Worm (Caenorhabditis elegans) whole organism, early embryonic: ENCODE measurements around the gene pde-2.

Experiments used
- B0310.2 ChIP-seq: sonication (generic microtip); optimal IDR thresholded peaks from 2 replicates; lab custom pipeline; 2016; ENCODE audit warnings: mild to moderate bottlenecking, missing genetic modification characterization, missing compliant biosample characterization
- F13C5.2 ChIP-seq: sonication (generic microtip); optimal IDR thresholded peaks from 2 replicates; lab custom pipeline; 2017; ENCODE audit warnings: mild to moderate bottlenecking, missing genetic modification characterization, inconsistent platforms, missing compliant biosample characterization
- ama-1 ChIP-seq: fragments of 150-350 bp; optimal IDR thresholded peaks from 2 replicates; lab custom pipeline; 2014
- ceh-13 ChIP-seq: fragments of 200-800 bp; sonication (Bioruptor generic); optimal IDR thresholded peaks from 2 replicates; lab custom pipeline; 2018; ENCODE audit warnings: mild to moderate bottlenecking, missing genetic modification characterization, missing compliant biosample characterization
- ets-7 ChIP-seq: sonication (generic microtip); optimal IDR thresholded peaks from 2 replicates; lab custom pipeline; 2016; ENCODE audit warnings: missing genotype, missing genetic modification characterization, missing compliant biosample characterization
- flt-1 ChIP-seq: fragments of 200-800 bp; sonication (Bioruptor generic); IDR thresholded peaks from 2 replicates; pipeline ENCODE4 v1.3.6; 2022; ENCODE audit warnings: missing genetic modification characterization, missing compliant biosample characterization
- hmbx-1 ChIP-seq: sonication (generic microtip); optimal IDR thresholded peaks from 2 replicates; lab custom pipeline; 2016; ENCODE audit warnings: mild to moderate bottlenecking, missing genetic modification characterization, missing compliant biosample characterization
- hmg-4 ChIP-seq: fragments of 200-800 bp; sonication (Bioruptor generic); optimal IDR thresholded peaks from 2 replicates; lab custom pipeline; 2018; ENCODE audit warnings: mild to moderate bottlenecking, missing genetic modification characterization, missing compliant biosample characterization
- scrt-1 ChIP-seq: fragments of 200-800 bp; sonication (Bioruptor generic); IDR thresholded peaks from 2 replicates; pipeline ENCODE4 v1.3.6; 2022; ENCODE audit warnings: missing genetic modification characterization, missing compliant biosample characterization
- sea-1 ChIP-seq: fragments of 200-800 bp; sonication (Bioruptor generic); conservative IDR thresholded peaks from 2 replicates; pipeline ENCODE4 v1.3.6; 2022; ENCODE audit warnings: missing genetic modification characterization, missing compliant biosample characterization
- tbx-11 ChIP-seq: fragments of 200-800 bp; sonication (Bioruptor generic); IDR thresholded peaks from 2 replicates; pipeline ENCODE4 v1.3.6; 2022; ENCODE audit warnings: missing genetic modification characterization, missing compliant biosample characterization
- tbx-37 ChIP-seq: fragments of 200-800 bp; sonication (Bioruptor generic); conservative IDR thresholded peaks from 2 replicates; pipeline ENCODE4 v1.3.6; 2022; ENCODE audit warnings: missing genetic modification reagents, missing genetic modification characterization, missing compliant biosample characterization
- tra-4 ChIP-seq: sonication (generic microtip); optimal IDR thresholded peaks from 2 replicates; lab custom pipeline; 2017; ENCODE audit warnings: missing genetic modification characterization, missing compliant biosample characterization

ce11 chrIII:8925539-8925938 is 56.2 kb downstream of the pde-2 start:
- TF ChIP-seq ama-1 (lab: Kevin White, UChicago): no peak
- no peak for TF ChIP-seq tbx-37 (GFP tag; lab: Robert Waterston, UW)
- TF ChIP-seq hmg-4 (GFP tag; lab: Kevin White, UChicago): no peak
- no peak for TF ChIP-seq sea-1
- no peak for TF ChIP-seq flt-1 (GFP tag; lab: Robert Waterston, UW)
- TF ChIP-seq tra-4 (tag; lab: Kevin White, UChicago): no peak
- no peak for TF ChIP-seq scrt-1 (GFP tag; lab: Robert Waterston, UW)
- TF ChIP-seq ceh-13 (GFP tag; lab: Kevin White, UChicago): no peak
- TF ChIP-seq B0310.2 (tag; lab: Kevin White, UChicago): no peak
- TF ChIP-seq hmbx-1: no peak
- no peak for TF ChIP-seq F13C5.2 (tag; lab: Kevin White, UChicago)
- no peak for TF ChIP-seq ets-7
- TF ChIP-seq tbx-11 (GFP tag; lab: Robert Waterston, UW): no peak
